Fruit fly (Drosophila melanogaster) whole organism, larva: Measurements from ENCODE around the gene squ.

Source experiments
- noc ChIP-seq: fragments of 200-800 bp; sonication (Bioruptor generic); optimal IDR thresholded peaks from 3 replicates; lab custom pipeline; 2019; ENCODE audit warnings: missing biosample characterization, mild to moderate bottlenecking, missing genetic modification characterization, moderate library complexity

The squ gene

dm6 chr2L:16682203-16682602 lies 2.3 kb downstream of the squ start, which contains the start of gene CG33552:
Gene CG33552, plus strand, starts transcription at chr2L:16682503.
- TF ChIP-seq noc (tag; lab: Kevin White, UChicago) = no peak

DNA sequence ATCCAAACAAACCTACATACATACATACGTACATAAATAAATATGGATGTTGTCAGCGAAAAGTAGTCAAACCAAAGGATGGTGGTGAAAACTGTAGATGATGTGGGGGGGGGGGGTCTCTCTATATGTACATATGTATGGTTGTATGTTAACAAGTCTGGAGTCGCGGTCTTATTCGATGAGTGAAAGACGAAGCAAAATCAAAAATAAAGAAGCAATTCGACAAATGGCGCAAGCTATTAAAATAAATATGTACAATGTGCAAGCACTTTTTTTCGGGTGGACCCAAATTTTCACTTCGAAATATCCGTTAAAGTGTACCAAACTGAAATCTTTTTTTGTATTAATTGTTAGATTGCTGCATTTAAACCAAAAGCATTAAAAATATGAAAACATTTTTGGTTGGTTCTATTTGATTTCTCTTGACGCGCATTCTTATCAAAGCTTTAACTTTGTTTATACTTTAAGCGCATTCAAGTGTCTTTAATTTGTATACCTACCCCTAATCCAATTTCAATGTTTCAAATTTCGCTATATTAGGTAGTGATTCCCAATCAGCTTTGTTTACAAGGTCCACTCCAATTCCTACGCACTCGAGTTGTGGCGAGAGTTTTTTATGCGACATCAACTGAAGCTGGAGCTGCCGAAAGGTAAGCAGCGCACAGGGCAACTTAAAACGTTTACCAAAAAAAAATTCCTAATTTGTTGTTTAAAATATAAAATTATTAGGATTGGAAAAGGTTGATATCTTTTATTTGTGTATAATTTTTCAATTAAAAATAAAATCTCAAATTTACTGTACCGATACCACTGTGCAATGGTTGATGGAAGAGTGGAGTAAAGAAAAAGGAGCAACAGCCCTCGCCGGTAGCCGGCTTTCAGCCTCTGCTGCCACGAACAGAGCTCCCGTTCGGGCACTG lies 4.4 kb downstream of the squ start, which contains the start of gene CG31807:
Gene CG31807, minus strand, starts transcription at position 51 of the 920 bp plus-strand sequence.
- peak; percentile 63 for TF ChIP-seq noc (tag; lab: Kevin White, UChicago)

dm6 chr2L:16684908-16685611 lies 5.2 kb downstream of the squ start:
- peak; percentile 16 for TF ChIP-seq noc (tag; lab: Kevin White, UChicago)

dm6 chr2L:16685612-16685912 lies 5.7 kb downstream of the squ start:
- no peak for TF ChIP-seq noc (tag; lab: Kevin White, UChicago)

DNA sequence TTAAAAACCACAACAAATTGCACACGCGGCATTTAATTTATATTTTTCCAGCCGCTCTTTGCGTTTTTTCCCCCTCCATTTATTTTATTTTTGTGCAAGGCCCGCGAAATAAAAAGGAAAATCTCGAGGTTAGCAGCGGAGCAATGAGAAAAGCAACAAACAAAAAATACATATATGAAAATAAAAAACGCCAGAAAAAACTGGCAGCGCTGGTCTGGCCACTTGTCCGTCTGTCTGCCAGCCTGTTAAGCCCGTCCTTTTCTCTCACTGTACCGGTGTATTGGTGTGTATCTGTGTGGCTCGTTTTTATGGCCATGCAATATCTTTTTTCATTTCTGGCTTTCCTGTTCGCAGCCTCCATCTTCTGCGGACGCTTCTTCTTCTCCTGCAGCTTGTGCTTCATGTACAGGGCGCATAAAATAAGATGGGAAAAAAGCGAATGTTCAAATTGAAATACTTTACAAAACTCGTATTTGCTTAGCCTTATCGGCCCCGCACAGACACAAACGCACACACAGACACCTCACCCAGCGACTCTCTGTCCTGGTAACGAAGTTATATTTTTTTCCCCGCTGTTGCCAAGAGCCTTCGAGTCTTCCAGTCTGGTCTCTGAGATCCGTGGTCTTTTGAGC lies 6.7 kb downstream of the squ start:
- no peak for TF ChIP-seq noc (tag; lab: Kevin White, UChicago)

DNA sequence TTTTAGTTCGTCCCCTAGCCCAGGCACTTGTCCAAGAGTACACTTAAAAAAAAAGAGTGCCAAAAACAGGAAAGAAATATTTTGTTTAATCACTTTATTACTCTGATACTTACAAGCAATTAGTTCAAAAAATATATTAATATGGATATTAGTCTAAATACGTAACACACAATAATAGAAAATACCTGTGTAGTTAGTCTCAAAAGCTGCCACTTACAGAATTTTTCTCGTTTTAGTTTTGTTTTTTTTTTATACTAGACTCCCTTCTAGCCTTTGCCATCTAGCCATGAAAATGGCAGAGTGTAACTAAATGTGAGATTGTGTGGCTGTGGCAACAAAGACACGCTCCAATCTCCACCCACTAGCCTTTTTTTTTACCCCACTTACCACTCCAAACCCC lies 8.0 kb downstream of the squ start:
- no peak for TF ChIP-seq noc (tag; lab: Kevin White, UChicago)

DNA sequence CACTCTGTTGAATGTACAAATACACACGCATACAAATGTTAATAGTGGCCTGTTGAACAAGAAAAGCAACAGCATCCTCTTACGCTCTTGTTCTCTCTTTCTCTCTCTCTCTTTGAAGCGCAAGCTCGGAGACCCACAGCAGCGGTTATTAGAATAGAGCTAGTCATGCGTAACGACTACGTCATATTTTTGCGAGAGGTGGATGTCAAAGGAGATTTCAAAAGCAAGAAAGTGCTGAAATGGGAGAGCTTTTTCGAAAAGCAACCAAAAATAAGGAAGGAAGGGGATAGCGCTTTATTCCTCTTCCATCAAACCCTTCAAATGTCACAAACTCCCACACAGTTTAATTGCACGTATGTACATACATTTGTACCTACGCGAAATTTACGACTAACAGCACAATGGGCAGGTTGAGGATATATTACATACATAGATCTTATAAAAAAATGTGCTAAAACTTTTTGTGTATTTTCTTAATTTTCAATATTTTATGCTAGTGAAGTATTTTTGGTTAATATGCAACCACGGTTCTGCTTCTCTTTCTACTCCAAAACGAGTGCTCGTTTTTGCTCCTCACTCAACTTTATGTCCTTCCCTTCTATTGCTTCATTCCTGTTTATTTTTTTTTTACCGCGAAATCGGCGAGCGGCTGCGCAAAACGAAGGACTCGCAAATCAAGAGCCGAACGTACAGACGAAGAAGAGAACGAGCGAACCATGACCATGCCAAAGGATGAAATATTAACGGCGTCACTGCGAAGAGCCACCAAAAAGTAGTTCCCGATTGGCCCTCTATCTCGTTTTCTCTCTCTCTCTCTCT lies 10.2 kb downstream of the squ start:
- TF ChIP-seq noc (tag; lab: Kevin White, UChicago) = no peak

DNA sequence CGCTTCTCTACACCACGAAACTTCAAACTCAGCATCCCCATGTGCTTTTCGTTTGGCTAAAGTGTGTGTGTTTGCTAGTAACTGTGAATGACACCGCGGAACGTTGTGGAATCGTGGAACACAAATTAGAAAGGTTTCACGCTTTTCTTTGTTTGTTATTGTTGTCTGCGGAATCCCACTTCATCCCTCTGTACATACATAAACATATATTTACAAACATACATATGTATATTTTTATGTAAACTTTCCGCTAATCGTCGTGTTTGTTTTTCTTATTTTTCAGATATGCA lies 10.7 kb downstream of the squ start:
- no peak for TF ChIP-seq noc (tag; lab: Kevin White, UChicago)

dm6 chr2L:16703008-16703510 lies 23.2 kb downstream of the squ start:
- TF ChIP-seq noc (tag; lab: Kevin White, UChicago) = no peak

DNA sequence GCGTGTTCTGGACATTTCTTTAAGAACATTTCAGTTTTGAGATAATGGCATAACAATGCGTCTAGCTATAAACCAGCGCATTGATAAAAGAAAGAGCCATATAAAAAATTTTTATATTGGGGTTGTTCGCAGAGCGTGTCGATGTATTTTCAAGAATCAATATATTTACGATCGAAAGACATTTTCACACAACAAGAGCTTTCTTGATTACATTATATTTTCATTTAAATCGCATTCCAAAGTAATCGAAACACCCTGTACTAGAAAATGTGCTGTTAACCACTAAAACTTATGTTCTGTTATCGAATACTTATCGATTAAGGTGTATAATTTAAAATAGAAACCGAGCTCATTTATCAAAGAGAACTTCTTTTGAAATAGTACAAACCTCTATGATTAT lies 23.9 kb downstream of the squ start:
- TF ChIP-seq noc (tag; lab: Kevin White, UChicago) = no peak

- TF ChIP-seq noc (tag; lab: Kevin White, UChicago) = no peak
Observed at dm6 chr2L:16706882-16707775, 27.3 kb downstream of the squ start.

dm6 chr2L:16709693-16710092 lies 29.8 kb downstream of the squ start:
- no peak for TF ChIP-seq noc (tag; lab: Kevin White, UChicago)

- TF ChIP-seq noc (tag; lab: Kevin White, UChicago) = no peak
Observed at dm6 chr2L:16710234-16710633, 30.4 kb downstream of the squ start.

DNA sequence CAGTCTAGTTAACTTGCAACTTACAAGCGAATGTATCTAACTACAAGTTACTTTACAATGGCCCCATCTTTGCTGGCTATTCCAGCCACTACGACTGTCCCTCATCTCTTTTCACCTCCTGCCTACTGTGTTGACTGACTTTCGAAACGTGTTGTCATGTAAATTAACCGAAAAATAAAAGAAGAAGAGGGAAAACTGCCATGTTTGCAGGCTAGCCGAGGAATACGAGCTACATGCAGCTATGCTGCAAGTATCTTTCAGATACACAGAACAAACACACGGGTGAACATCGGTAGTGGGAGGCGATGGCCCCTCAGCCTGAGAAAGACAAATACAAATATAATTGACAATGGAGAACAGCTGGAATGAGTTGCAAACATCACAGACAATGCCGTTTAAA lies 30.8 kb downstream of the squ start:
- TF ChIP-seq noc (tag; lab: Kevin White, UChicago) = no peak
